Worm (Caenorhabditis elegans): ENCODE results near the gene F18E3.10.

Gene F18E3.10

ce11 chrV:7465509-7465908 lies 41.3 kb upstream of the F18E3.10 start, which contains the start of gene F25E5.1 (continued):
- TF ChIP-seq lir-3 (tag; optimal IDR thresholded peaks at IDR 0.05; ENCODE audit: poor library complexity) = peak; percentile 86
- no peak for TF ChIP-seq ets-5 (GFP tag; IDR thresholded peaks at IDR 0.05)
- TF ChIP-seq snu-23 (GFP tag; optimal IDR thresholded peaks at IDR 0.05) = peak; percentile 76
- peak in 1 of 2 experiments; percentile 72 for TF ChIP-seq ztf-11 (tag; optimal IDR thresholded peaks at IDR 0.05)
- peak; percentile 71 for TF ChIP-seq nhr-20 (tag; optimal IDR thresholded peaks at IDR 0.05)
- no peak for TF ChIP-seq Y116A8C.19 (tag; optimal IDR thresholded peaks at IDR 0.05; ENCODE audit: borderline replicate concordance)
- peak; percentile 18 for TF ChIP-seq ceh-8 (GFP tag; optimal IDR thresholded peaks at IDR 0.05)
- TF ChIP-seq efl-3 (GFP tag; optimal IDR thresholded peaks at IDR 0.05) = no peak
- TF ChIP-seq mep-1 (tag; optimal IDR thresholded peaks at IDR 0.05) = peak; percentile 87
- TF ChIP-seq lin-15B (tag; optimal IDR thresholded peaks at IDR 0.05) = peak; percentile 31
- peak; percentile 87 for TF ChIP-seq nhr-85 (tag)
- TF ChIP-seq nhr-47 (tag; optimal IDR thresholded peaks at IDR 0.05) = peak; percentile 72
- TF ChIP-seq unc-98 (GFP tag; IDR thresholded peaks at IDR 0.05) = peak; percentile 61
- peak; percentile 77 for TF ChIP-seq ceh-90 (tag; optimal IDR thresholded peaks at IDR 0.05)
- TF ChIP-seq nhr-12 (tag; optimal IDR thresholded peaks at IDR 0.05) = no peak
- peak; percentile 82 for TF ChIP-seq fkh-8 (tag; optimal IDR thresholded peaks at IDR 0.05)
- TF ChIP-seq nhr-237 (tag; optimal IDR thresholded peaks at IDR 0.05) = no peak
- TF ChIP-seq blmp-1 (tag; optimal IDR thresholded peaks at IDR 0.05) = peak; percentile 37
- TF ChIP-seq ceh-63 (GFP tag; optimal IDR thresholded peaks at IDR 0.05) = no peak
- no peak for TF ChIP-seq unc-62 (GFP tag; optimal IDR thresholded peaks at IDR 0.05)
- no peak for TF ChIP-seq vab-15 (tag; optimal IDR thresholded peaks at IDR 0.05)
- TF ChIP-seq nhr-76 (tag; optimal IDR thresholded peaks at IDR 0.05) = no peak
- peak; percentile 75 for TF ChIP-seq tbx-2 (tag; optimal IDR thresholded peaks at IDR 0.05)
- no peak for TF ChIP-seq zag-1 (tag; optimal IDR thresholded peaks at IDR 0.05)
- peak; percentile 80 for TF ChIP-seq nhr-71 (tag; optimal IDR thresholded peaks at IDR 0.05)
- no peak for TF ChIP-seq zip-4 (GFP tag; optimal IDR thresholded peaks at IDR 0.05)
- TF ChIP-seq lin-13 (GFP tag; optimal IDR thresholded peaks at IDR 0.05) = peak; percentile 46
- peak; percentile 30 for TF ChIP-seq fkh-4 (tag; optimal IDR thresholded peaks at IDR 0.05; ENCODE audit: borderline replicate concordance)
- peak; percentile 56 for TF ChIP-seq dsc-1 (tag; optimal IDR thresholded peaks at IDR 0.05)
- no peak for TF ChIP-seq elt-3 (tag; optimal IDR thresholded peaks at IDR 0.05)
- TF ChIP-seq hlh-4 (tag; optimal IDR thresholded peaks at IDR 0.05) = no peak
- TF ChIP-seq aha-1 (tag; optimal IDR thresholded peaks at IDR 0.05) = no peak
- TF ChIP-seq aly-2 (tag; optimal IDR thresholded peaks at IDR 0.05) = no peak
- peak in 1 of 2 experiments; percentile 58 for TF ChIP-seq mdl-1 (tag; optimal IDR thresholded peaks at IDR 0.05)
- TF ChIP-seq nhr-77 (tag; optimal IDR thresholded peaks at IDR 0.05) = peak; percentile 34
- no peak for TF ChIP-seq fos-1 (tag; optimal IDR thresholded peaks at IDR 0.05)
- TF ChIP-seq C34B4.2 (tag; optimal IDR thresholded peaks at IDR 0.05) = no peak
- no peak for TF ChIP-seq pax-3 (tag; optimal IDR thresholded peaks at IDR 0.05)
- TF ChIP-seq grh-1 (GFP tag; IDR thresholded peaks at IDR 0.05) = no peak
- peak; percentile 49 to 72 (median 63) for TF ChIP-seq dpl-1 (GFP tag; optimal IDR thresholded peaks at IDR 0.05)
- TF ChIP-seq F16B12.6 (tag; optimal IDR thresholded peaks at IDR 0.05) = peak; percentile 42
- peak; percentile 57 for TF ChIP-seq isw-1 (GFP tag; IDR thresholded peaks at IDR 0.05)
- peak; percentile 43 for TF ChIP-seq egl-13 (tag; optimal IDR thresholded peaks at IDR 0.05)
- TF ChIP-seq ztf-4 (tag; optimal IDR thresholded peaks at IDR 0.05) = no peak
- peak; percentile 70 for TF ChIP-seq nhr-19 (GFP tag; conservative IDR thresholded peaks at IDR 0.05)
